Fruit fly (Drosophila melanogaster) whole organism, embryonic: ENCODE measurements around the gene Atg6.

Source experiments
- Blimp-1 ChIP-seq: fragments of 200-800 bp; sonication (Bioruptor generic); optimal IDR thresholded peaks from 3 replicates; lab custom pipeline; 2018; ENCODE audit warnings: missing biosample characterization, missing genetic modification characterization, mild to moderate bottlenecking, moderate library complexity, missing genetic modification reagents
- CG11723 ChIP-seq: fragments of 200-800 bp; sonication (Bioruptor generic); optimal IDR thresholded peaks from 2 replicates; lab custom pipeline; 2017; ENCODE audit warnings: missing biosample characterization, mild to moderate bottlenecking, missing genetic modification characterization
- CG16863 ChIP-seq: fragments of 200-800 bp; sonication (Bioruptor generic); optimal IDR thresholded peaks from 3 replicates; lab custom pipeline; 2016; ENCODE audit warnings: missing biosample characterization, missing genetic modification characterization
- CG3163 ChIP-seq: fragments of 200-800 bp; sonication (Bioruptor generic); optimal IDR thresholded peaks from 3 replicates; lab custom pipeline; 2016; ENCODE audit warnings: missing biosample characterization, missing genetic modification characterization
- CG5953 ChIP-seq: fragments of 200-800 bp; sonication (Bioruptor generic); IDR thresholded peaks from 2 replicates; pipeline ENCODE4 v1.3.6; 2022; ENCODE audit warnings: missing biosample characterization, missing genetic modification characterization
- CG8290 ChIP-seq, 3 experiments: fragments of 200-800 bp; sonication (Bioruptor generic); optimal IDR thresholded peaks; 2 replicates each; lab custom pipeline; 2016 to 2019; ENCODE audit warnings: missing biosample characterization in 3 of 3, missing genetic modification characterization in 3 of 3, mild to moderate bottlenecking in 2 of 3, moderate library complexity in 1 of 3
- CG8944 ChIP-seq: fragments of 200-800 bp; sonication (Bioruptor generic); optimal IDR thresholded peaks from 3 replicates; lab custom pipeline; 2016; ENCODE audit warnings: missing biosample characterization, missing genetic modification characterization
- CoRest ChIP-seq: fragments of 200-800 bp; sonication (Bioruptor generic); optimal IDR thresholded peaks from 3 replicates; lab custom pipeline; 2018; ENCODE audit warnings: missing biosample characterization, mild to moderate bottlenecking, missing genetic modification characterization, moderate library complexity
- Gug ChIP-seq: fragments of 200-800 bp; sonication (Bioruptor generic); IDR thresholded peaks from 4 replicates; pipeline ENCODE4 v1.3.6; 2022; ENCODE audit warnings: missing biosample characterization, missing genetic modification characterization
- chm ChIP-seq: fragments of 200-800 bp; sonication (Bioruptor generic); IDR thresholded peaks from 2 replicates; pipeline ENCODE4 v1.3.6; 2022; ENCODE audit warnings: missing biosample characterization, missing genetic modification characterization
- otp ChIP-seq: fragments of 200-800 bp; sonication (Bioruptor generic); IDR thresholded peaks from 3 replicates; pipeline ENCODE4, ENCODE4 v1.3.6; 2022; ENCODE audit warnings: missing biosample characterization, missing genetic modification characterization
- pita ChIP-seq: fragments of 200-800 bp; sonication (Bioruptor generic); optimal IDR thresholded peaks from 2 replicates; lab custom pipeline; 2017; ENCODE audit warnings: missing biosample characterization, mild to moderate bottlenecking, missing genetic modification characterization

- TF ChIP-seq Blimp-1 (GFP tag; lab: Kevin White, UChicago), result no peak
- no peak for TF ChIP-seq CG11723
- TF ChIP-seq chm (GFP tag; lab: Robert Waterston, UW), result no peak
- no peak for TF ChIP-seq pita (GFP tag; lab: Kevin White, UChicago)
- TF ChIP-seq CG5953 (GFP tag; lab: Robert Waterston, UW), result no peak
- TF ChIP-seq CG3163 (GFP tag; lab: Kevin White, UChicago), result no peak
- TF ChIP-seq Gug (GFP tag; lab: Robert Waterston, UW), result no peak
- TF ChIP-seq CG8290 (GFP tag; optimal IDR thresholded peaks at IDR 0.05; lab: Kevin White, UChicago), result no peak
- no peak for TF ChIP-seq CG8290 (tag; optimal IDR thresholded peaks at IDR 0.05; lab: Kevin White, UChicago)
- TF ChIP-seq CoRest (tag; lab: Kevin White, UChicago), result peak; percentile 21
- TF ChIP-seq CG8944 (GFP tag; lab: Kevin White, UChicago), result no peak
- no peak for TF ChIP-seq CG16863 (GFP tag; lab: Kevin White, UChicago)
- TF ChIP-seq otp (GFP tag; lab: Robert Waterston, UW), result no peak
These were observed 23.1 kb upstream of the Atg6 start for dm6 chr3R:24073703-24074102.
